Fruit fly (Drosophila melanogaster) whole organism, embryonic: ENCODE measurements around the gene Syx8.

ENCODE experiments used
- Aef1 ChIP-seq: fragments of 200-800 bp; sonication (Bioruptor generic); IDR thresholded peaks from 3 replicates; pipeline ENCODE4 v1.3.6; 2022; ENCODE audit warnings: missing biosample characterization, missing genetic modification characterization
- Awh ChIP-seq: fragments of 200-800 bp; sonication (Bioruptor generic); IDR thresholded peaks from 2 replicates; pipeline ENCODE4, ENCODE4 v1.3.6; 2022; ENCODE audit warnings: missing biosample characterization, missing genetic modification characterization
- B-H1 ChIP-seq: fragments of 200-800 bp; sonication (Bioruptor generic); IDR thresholded peaks from 3 replicates; pipeline ENCODE4 v1.3.6; 2022; ENCODE audit warnings: missing biosample characterization, missing genetic modification characterization
- CG10147 ChIP-seq: fragments of 200-800 bp; sonication (Bioruptor generic); optimal IDR thresholded peaks from 2 replicates; lab custom pipeline; 2019; ENCODE audit warnings: missing biosample characterization, mild to moderate bottlenecking, missing genetic modification characterization, moderate library complexity
- CG10565 ChIP-seq: fragments of 200-800 bp; sonication (Bioruptor generic); optimal IDR thresholded peaks from 3 replicates; lab custom pipeline; 2016; ENCODE audit warnings: missing biosample characterization, mild to moderate bottlenecking, missing genetic modification characterization
- CG10979 ChIP-seq: fragments of 200-800 bp; sonication (Bioruptor generic); optimal IDR thresholded peaks from 2 replicates; lab custom pipeline; 2018; ENCODE audit warnings: missing biosample characterization, mild to moderate bottlenecking, missing genetic modification characterization, moderate library complexity
- CG12744 ChIP-seq: fragments of 200-800 bp; sonication (Bioruptor generic); optimal IDR thresholded peaks from 2 replicates; lab custom pipeline; 2016; ENCODE audit warnings: missing biosample characterization, missing genetic modification characterization
- CG13287 ChIP-seq: fragments of 200-800 bp; sonication (Bioruptor generic); IDR thresholded peaks from 2 replicates; pipeline ENCODE4 v1.3.6; 2022; ENCODE audit warnings: missing biosample characterization, missing genetic modification characterization; ENCODE audit not compliant: partially characterized antibody
- CG14014 ChIP-seq: fragments of 200-800 bp; sonication (Bioruptor generic); IDR thresholded peaks from 2 replicates; pipeline ENCODE4 v1.3.6; 2022; ENCODE audit warnings: missing biosample characterization, missing genetic modification characterization
- CG15073 ChIP-seq: fragments of 200-800 bp; sonication (Bioruptor generic); optimal IDR thresholded peaks from 2 replicates; lab custom pipeline; 2016; ENCODE audit warnings: missing biosample characterization, missing genetic modification characterization
- CG15514 ChIP-seq: fragments of 200-800 bp; sonication (Bioruptor generic); optimal IDR thresholded peaks from 3 replicates; lab custom pipeline; 2017; ENCODE audit warnings: missing biosample characterization, missing genetic modification characterization, mild to moderate bottlenecking, moderate library complexity, missing genetic modification reagents
- CG16815 ChIP-seq: fragments of 200-800 bp; sonication (Bioruptor generic); optimal IDR thresholded peaks from 3 replicates; lab custom pipeline; 2017; ENCODE audit warnings: missing biosample characterization, mild to moderate bottlenecking, missing genetic modification characterization
- CG18619 ChIP-seq: fragments of 200-800 bp; sonication (Bioruptor generic); optimal IDR thresholded peaks from 3 replicates; lab custom pipeline; 2017; ENCODE audit warnings: missing biosample characterization, mild to moderate bottlenecking, missing genetic modification characterization
- CG31224 ChIP-seq: fragments of 200-800 bp; sonication (Bioruptor generic); IDR thresholded peaks from 2 replicates; pipeline ENCODE4 v1.3.6; 2022; ENCODE audit warnings: missing biosample characterization, missing genetic modification characterization
- CG3407 ChIP-seq: fragments of 200-800 bp; sonication (Bioruptor generic); optimal IDR thresholded peaks from 2 replicates; lab custom pipeline; 2018; ENCODE audit warnings: missing biosample characterization, mild to moderate bottlenecking, missing genetic modification characterization
- CG34422 ChIP-seq: fragments of 200-800 bp; sonication (Bioruptor generic); IDR thresholded peaks from 3 replicates; pipeline ENCODE4 v1.3.6; 2022; ENCODE audit warnings: missing biosample characterization, missing genetic modification characterization
- CG4854 ChIP-seq: fragments of 200-800 bp; sonication (Bioruptor generic); optimal IDR thresholded peaks from 2 replicates; lab custom pipeline; 2016; ENCODE audit warnings: missing biosample characterization, missing genetic modification characterization, inconsistent platforms
- CG8089 ChIP-seq: fragments of 200-800 bp; sonication (Bioruptor generic); optimal IDR thresholded peaks from 3 replicates; lab custom pipeline; 2016; ENCODE audit warnings: missing biosample characterization, missing genetic modification characterization
- CG8388 ChIP-seq: fragments of 200-800 bp; sonication (Bioruptor generic); optimal IDR thresholded peaks from 2 replicates; lab custom pipeline; 2019; ENCODE audit warnings: missing biosample characterization, mild to moderate bottlenecking, missing genetic modification characterization, moderate library complexity
- CG8924 ChIP-seq: fragments of 200-800 bp; optimal IDR thresholded peaks from 3 replicates; lab custom pipeline; 2019; ENCODE audit warnings: missing biosample characterization, mild to moderate bottlenecking, missing genetic modification characterization, moderate library complexity
- CG9609 ChIP-seq: fragments of 200-800 bp; sonication (Bioruptor generic); optimal IDR thresholded peaks from 3 replicates; lab custom pipeline; 2016; ENCODE audit warnings: missing biosample characterization, missing genetic modification characterization
- CoRest ChIP-seq: fragments of 200-800 bp; sonication (Bioruptor generic); optimal IDR thresholded peaks from 3 replicates; lab custom pipeline; 2018; ENCODE audit warnings: missing biosample characterization, mild to moderate bottlenecking, missing genetic modification characterization, moderate library complexity
- Doc3 ChIP-seq: fragments of 200-800 bp; sonication (Bioruptor generic); IDR thresholded peaks from 3 replicates; pipeline ENCODE4 v1.3.6; 2022; ENCODE audit warnings: missing biosample characterization, missing genetic modification characterization; ENCODE audit not compliant: partially characterized antibody
- Ets65A ChIP-seq: fragments of 200-800 bp; sonication (Bioruptor generic); peaks from one replicate; lab custom pipeline; 2016; ENCODE audit warnings: missing biosample characterization, missing genetic modification characterization
- Hr3 ChIP-seq: fragments of 200-800 bp; sonication (Bioruptor generic); optimal IDR thresholded peaks from 3 replicates; lab custom pipeline; 2016; ENCODE audit warnings: missing biosample characterization, missing genetic modification characterization
- Jarid2 ChIP-seq: fragments of 200-800 bp; sonication (Bioruptor generic); optimal IDR thresholded peaks from 3 replicates; lab custom pipeline; 2017; ENCODE audit warnings: mild to moderate bottlenecking, missing biosample characterization, missing genetic modification reagents, missing genetic modification characterization
- Myb ChIP-seq: fragments of 200-800 bp; sonication (Bioruptor generic); optimal IDR thresholded peaks from 2 replicates; lab custom pipeline; 2016; ENCODE audit warnings: missing biosample characterization, missing genetic modification characterization
- NFAT ChIP-seq: fragments of 200-800 bp; sonication (Bioruptor generic); IDR thresholded peaks from 2 replicates; pipeline ENCODE4 v1.3.6; 2022; ENCODE audit warnings: missing biosample characterization, missing genetic modification characterization
- Xrp1 ChIP-seq: fragments of 200-800 bp; sonication (Bioruptor generic); IDR thresholded peaks from 2 replicates; pipeline ENCODE4 v1.3.6; 2022; ENCODE audit warnings: missing biosample characterization, missing genetic modification characterization
- ab ChIP-seq: fragments of 200-800 bp; sonication (Bioruptor generic); optimal IDR thresholded peaks from 2 replicates; lab custom pipeline; 2016; ENCODE audit warnings: missing biosample characterization, missing genetic modification characterization
- ac ChIP-seq: fragments of 200-800 bp; sonication (Bioruptor generic); optimal IDR thresholded peaks from 3 replicates; lab custom pipeline; 2017; ENCODE audit warnings: missing biosample characterization, mild to moderate bottlenecking, missing genetic modification characterization
- bcd ChIP-seq: fragments of 200-800 bp; sonication (Bioruptor generic); optimal IDR thresholded peaks from 2 replicates; lab custom pipeline; 2017; ENCODE audit warnings: missing biosample characterization, mild to moderate bottlenecking, missing genetic modification characterization
- br ChIP-seq: fragments of >200 bp; optimal IDR thresholded peaks from 2 replicates; lab custom pipeline; 2017
- cato ChIP-seq: fragments of 200-800 bp; sonication (Bioruptor generic); optimal IDR thresholded peaks from 2 replicates; lab custom pipeline; 2016; ENCODE audit warnings: missing biosample characterization, missing genetic modification characterization, borderline replicate concordance
- ci ChIP-seq: fragments of 200-800 bp; sonication (Bioruptor generic); IDR thresholded peaks from 3 replicates; pipeline ENCODE4 v1.3.6; 2022; ENCODE audit warnings: missing biosample characterization, missing genetic modification characterization
- dmrt99B ChIP-seq: fragments of 200-800 bp; sonication (Bioruptor generic); optimal IDR thresholded peaks from 2 replicates; lab custom pipeline; 2018; ENCODE audit warnings: missing biosample characterization, mild to moderate bottlenecking, missing genetic modification characterization, moderate library complexity
- dpn ChIP-seq, 2 experiments: fragments of 200-800 bp; sonication (Bioruptor generic); optimal IDR thresholded peaks; 3 replicates each; lab custom pipeline; 2016; ENCODE audit warnings: missing biosample characterization in 2 of 2, missing genetic modification characterization in 2 of 2
- emc ChIP-seq: fragments of 200-800 bp; sonication (Bioruptor generic); optimal IDR thresholded peaks from 2 replicates; lab custom pipeline; 2016; ENCODE audit warnings: missing biosample characterization, missing genetic modification characterization
- gfzf ChIP-seq: fragments of 200-800 bp; sonication (Bioruptor generic); optimal IDR thresholded peaks from 2 replicates; lab custom pipeline; 2016; ENCODE audit warnings: missing biosample characterization, mild to moderate bottlenecking, missing genetic modification characterization, moderate library complexity
- insv ChIP-seq, 2 experiments: fragments of 200-800 bp; sonication (Bioruptor generic); optimal IDR thresholded peaks; 3 replicates each; lab custom pipeline; 2016 to 2018; ENCODE audit warnings: missing biosample characterization in 2 of 2, missing genetic modification characterization in 2 of 2
- lilli ChIP-seq: fragments of 200-800 bp; sonication (Bioruptor generic); optimal IDR thresholded peaks from 3 replicates; lab custom pipeline; 2016; ENCODE audit warnings: missing biosample characterization, missing genetic modification characterization
- pan ChIP-seq, 4 experiments: fragments of >200 bp in 3 of 4; fragments of 200-800 bp in 1 of 4; sonication (Bioruptor generic) in 1 of 4; optimal IDR thresholded peaks in 3 of 4; IDR thresholded peaks in 1 of 4; 2 replicates each; pipeline versions ENCODE4 v1.3.6 to Lab custom; 2017 to 2022; ENCODE audit warnings: missing biosample characterization in 2 of 4, missing genetic modification characterization in 2 of 4, mixed read lengths in 1 of 4
- run ChIP-seq: fragments of 200-800 bp; sonication (Bioruptor generic); optimal IDR thresholded peaks from 3 replicates; lab custom pipeline; 2018; ENCODE audit warnings: missing biosample characterization, mild to moderate bottlenecking, missing genetic modification characterization
- sim ChIP-seq: fragments of 200-800 bp; sonication (Bioruptor generic); IDR thresholded peaks from 2 replicates; pipeline ENCODE4 v1.3.6; 2022; ENCODE audit warnings: missing biosample characterization, missing genetic modification characterization
- sna ChIP-seq: fragments of 200-800 bp; sonication (Bioruptor generic); IDR thresholded peaks from 2 replicates; pipeline ENCODE4 v1.3.6; 2022; ENCODE audit warnings: missing biosample characterization, missing genetic modification characterization; ENCODE audit not compliant: partially characterized antibody
- sob ChIP-seq: fragments of 200-800 bp; sonication (Bioruptor generic); IDR thresholded peaks from 2 replicates; pipeline ENCODE4 v1.3.6; 2022; ENCODE audit warnings: missing biosample characterization, missing genetic modification characterization
- vfl ChIP-seq: fragments of 200-800 bp; sonication (Bioruptor generic); optimal IDR thresholded peaks from 2 replicates; lab custom pipeline; 2016; ENCODE audit warnings: missing biosample characterization, missing genetic modification characterization
- vnd ChIP-seq: fragments of 200-800 bp; sonication (Bioruptor generic); IDR thresholded peaks from 3 replicates; pipeline ENCODE4 v1.3.6; 2022; ENCODE audit warnings: missing biosample characterization, missing genetic modification characterization; ENCODE audit not compliant: partially characterized antibody
- zen ChIP-seq: fragments of 200-800 bp; sonication (Bioruptor generic); optimal IDR thresholded peaks from 3 replicates; lab custom pipeline; 2018; ENCODE audit warnings: missing biosample characterization, mild to moderate bottlenecking, missing genetic modification characterization, moderate library complexity

The Syx8 gene

dm6 chr3L:16615132-16615709 lies 28.4 kb upstream of the Syx8 start, which contains the start of gene Mo25 (continued):
- TF ChIP-seq Doc3 (GFP tag; lab: Robert Waterston, UW), result peak; percentile 70
- TF ChIP-seq ab, result no peak
- TF ChIP-seq CG14014 (GFP tag; lab: Robert Waterston, UW), result peak; percentile 13; the same call in 1 of the 2 replicates
- peak; percentile 32 for TF ChIP-seq vfl (GFP tag; lab: Kevin White, UChicago)
- TF ChIP-seq CG10147 (GFP tag; lab: Kevin White, UChicago), result peak; percentile 56
- TF ChIP-seq CG15514 (GFP tag; lab: Kevin White, UChicago), result peak; percentile 65
- TF ChIP-seq sna (GFP tag; lab: Robert Waterston, UW), result peak; percentile 64
- no peak for TF ChIP-seq CG12744 (GFP tag; lab: Kevin White, UChicago)
- no peak for TF ChIP-seq cato (GFP tag; lab: Kevin White, UChicago)
- peak; percentile 54; the same call in 2 of the 3 replicates for TF ChIP-seq ci (GFP tag; lab: Robert Waterston, UW)
- TF ChIP-seq insv (GFP tag; optimal IDR thresholded peaks at IDR 0.05; lab: Kevin White, UChicago), result peak in 1 of 2 experiments; percentile 13

dm6 chr3L:16612972-16613371 lies 26.1 kb upstream of the Syx8 start:
- TF ChIP-seq CG15073 (GFP tag; lab: Kevin White, UChicago) (no peak), CG8924 (tag; lab: Kevin White, UChicago) (peak; percentile 18), sob (peak; percentile 35; the same call in 1 of the 2 replicates), CG13287 (GFP tag; lab: Robert Waterston, UW) (no peak), Myb (GFP tag; lab: Kevin White, UChicago) (no peak), run (tag; lab: Kevin White, UChicago) (no peak), CG4854 (GFP tag; lab: Kevin White, UChicago) (no peak), Jarid2 (GFP tag; lab: Kevin White, UChicago) (no peak), Xrp1 (GFP tag; lab: Robert Waterston, UW) (no peak), CG8089 (GFP tag; lab: Kevin White, UChicago) (no peak), CG3407 (no peak), CoRest (no peak), CG34422 (GFP tag; lab: Robert Waterston, UW) (no peak), sim (GFP tag; lab: Robert Waterston, UW) (no peak), CG31224 (GFP tag; lab: Robert Waterston, UW) (no peak), bcd (no peak), Awh (GFP tag; lab: Robert Waterston, UW) (no peak), emc (GFP tag; lab: Kevin White, UChicago) (no peak), dpn (GFP tag; optimal IDR thresholded peaks at IDR 0.05; lab: Kevin White, UChicago) (no peak), Aef1 (GFP tag; lab: Robert Waterston, UW) (no peak), CG18619 (GFP tag; lab: Kevin White, UChicago) (peak; percentile 1), B-H1 (no peak), dmrt99B (no peak), ac (GFP tag; lab: Kevin White, UChicago) (no peak), CG10979 (tag; lab: Kevin White, UChicago) (no peak), Ets65A (peak; percentile 13), NFAT (GFP tag; lab: Robert Waterston, UW) (peak; percentile 20; the same call in 1 of the 2 replicates), vnd (GFP tag; lab: Robert Waterston, UW) (no peak), CG8388 (no peak), Hr3 (no peak), CG16815 (no peak), CG10565 (GFP tag; lab: Kevin White, UChicago) (no peak), br (lab: Kevin White, UChicago) (no peak), zen (tag; lab: Kevin White, UChicago) (no peak), CG9609 (no peak), lilli (GFP tag; lab: Kevin White, UChicago) (peak; percentile 17), pan (optimal IDR thresholded peaks at IDR 0.05; lab: Kevin White, UChicago) (no peak), pan (GFP tag; optimal IDR thresholded peaks at IDR 0.05 in 1 of 2, IDR thresholded peaks at IDR 0.05 in 1 of 2) (peak in 1 of 2 experiments; percentile 27), gfzf (GFP tag; lab: Kevin White, UChicago) (no peak)
